Worm (Caenorhabditis elegans) whole organism, early embryonic: Measurements from ENCODE around the gene str-14.

Source experiments
- B0310.2 ChIP-seq: sonication (generic microtip); optimal IDR thresholded peaks from 2 replicates; lab custom pipeline; 2016; ENCODE audit warnings: mild to moderate bottlenecking, missing genetic modification characterization, missing compliant biosample characterization
- aly-1 ChIP-seq: sonication (generic microtip); optimal IDR thresholded peaks from 2 replicates; lab custom pipeline; 2016; ENCODE audit warnings: missing genetic modification characterization, missing compliant biosample characterization
- ama-1 ChIP-seq: fragments of 150-350 bp; optimal IDR thresholded peaks from 2 replicates; lab custom pipeline; 2014
- ceh-36 ChIP-seq: sonication (generic microtip); optimal IDR thresholded peaks from 2 replicates; lab custom pipeline; 2016; ENCODE audit warnings: missing genetic modification characterization, inconsistent platforms, missing compliant biosample characterization
- flt-1 ChIP-seq: fragments of 200-800 bp; sonication (Bioruptor generic); IDR thresholded peaks from 2 replicates; pipeline ENCODE4 v1.3.6; 2022; ENCODE audit warnings: missing genetic modification characterization, missing compliant biosample characterization
- hmbx-1 ChIP-seq: sonication (generic microtip); optimal IDR thresholded peaks from 2 replicates; lab custom pipeline; 2016; ENCODE audit warnings: mild to moderate bottlenecking, missing genetic modification characterization, missing compliant biosample characterization
- hmg-4 ChIP-seq: fragments of 200-800 bp; sonication (Bioruptor generic); optimal IDR thresholded peaks from 2 replicates; lab custom pipeline; 2018; ENCODE audit warnings: mild to moderate bottlenecking, missing genetic modification characterization, missing compliant biosample characterization
- scrt-1 ChIP-seq: fragments of 200-800 bp; sonication (Bioruptor generic); IDR thresholded peaks from 2 replicates; pipeline ENCODE4 v1.3.6; 2022; ENCODE audit warnings: missing genetic modification characterization, missing compliant biosample characterization
- tra-4 ChIP-seq: sonication (generic microtip); optimal IDR thresholded peaks from 2 replicates; lab custom pipeline; 2017; ENCODE audit warnings: missing genetic modification characterization, missing compliant biosample characterization

DNA sequence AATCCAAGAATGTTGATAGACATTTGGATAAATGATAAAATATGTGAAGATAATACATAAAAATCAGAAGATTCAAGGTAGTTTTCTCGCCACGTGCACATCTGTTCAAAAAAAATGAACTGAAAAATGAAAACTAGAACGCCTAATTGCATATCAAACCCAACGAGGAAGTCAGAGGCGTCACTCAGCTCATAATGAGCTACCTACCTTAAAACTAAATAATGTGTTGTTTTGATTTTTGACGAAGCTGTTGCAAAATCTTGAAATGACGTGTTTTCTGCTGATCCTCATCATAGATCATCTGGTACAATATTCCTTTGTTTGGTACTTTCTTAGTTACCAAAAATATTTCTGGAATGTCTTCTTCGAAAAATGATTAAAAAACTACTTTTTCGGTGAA, 16.0 kb upstream of the str-14 start, which contains the start of gene srh-138:
- no peak for TF ChIP-seq ceh-36 (tag; lab: Kevin White, UChicago)
- TF ChIP-seq flt-1: no peak
- TF ChIP-seq scrt-1 (GFP tag; lab: Robert Waterston, UW): no peak
- no peak for TF ChIP-seq B0310.2 (tag; lab: Kevin White, UChicago)
- no peak for TF ChIP-seq tra-4 (tag; lab: Kevin White, UChicago)
- no peak for TF ChIP-seq hmg-4 (GFP tag; lab: Kevin White, UChicago)
- TF ChIP-seq hmbx-1 (tag; lab: Kevin White, UChicago): no peak
- no peak for TF ChIP-seq aly-1 (tag; lab: Kevin White, UChicago)
- TF ChIP-seq ama-1 (lab: Kevin White, UChicago): no peak
